Worm (Caenorhabditis elegans) whole organism, midembryonic: Measurements from ENCODE around the gene snu-13.

Experiments
- T22C8.4 ChIP-seq: fragments of 200-800 bp; sonication (Bioruptor generic); IDR thresholded peaks from 2 replicates; pipeline ENCODE4 v1.3.6; 2022; ENCODE audit warnings: missing genetic modification characterization, missing compliant biosample characterization
- cog-1 ChIP-seq: sonication (generic microtip); optimal IDR thresholded peaks from 2 replicates; lab custom pipeline; 2016; ENCODE audit warnings: missing genetic modification characterization, missing compliant biosample characterization
- flt-1 ChIP-seq: fragments of 200-800 bp; sonication (Bioruptor generic); IDR thresholded peaks from 2 replicates; pipeline ENCODE4 v1.3.6; 2022; ENCODE audit warnings: missing genetic modification characterization, missing compliant biosample characterization
- med-1 ChIP-seq: sonication (generic microtip); optimal IDR thresholded peaks from 2 replicates; lab custom pipeline; 2017; ENCODE audit warnings: missing genetic modification characterization, mild to moderate bottlenecking, missing compliant biosample characterization, antibody characterized with exemption, missing genetic modification reagents; ENCODE audit not compliant: insufficient read depth
- ref-1 ChIP-seq: fragments of 200-800 bp; sonication (Bioruptor generic); conservative IDR thresholded peaks from 2 replicates; pipeline ENCODE4 v1.3.6; 2022; ENCODE audit warnings: missing genetic modification reagents, missing genetic modification characterization, missing compliant biosample characterization
- tab-1 ChIP-seq: fragments of 200-800 bp; sonication (Bioruptor generic); IDR thresholded peaks from 2 replicates; pipeline ENCODE4 v1.3.6; 2022; ENCODE audit warnings: missing genetic modification characterization, missing compliant biosample characterization
- ztf-23 ChIP-seq: fragments of 200-800 bp; sonication (Bioruptor generic); IDR thresholded peaks from 2 replicates; pipeline ENCODE4 v1.3.6; 2022; ENCODE audit warnings: missing genetic modification reagents, missing genetic modification characterization, missing compliant biosample characterization
- ztf-29 ChIP-seq: fragments of 200-800 bp; sonication (Bioruptor generic); IDR thresholded peaks from 2 replicates; pipeline ENCODE4 v1.3.6; 2022; ENCODE audit warnings: missing genetic modification reagents, missing genetic modification characterization, missing compliant biosample characterization

DNA sequence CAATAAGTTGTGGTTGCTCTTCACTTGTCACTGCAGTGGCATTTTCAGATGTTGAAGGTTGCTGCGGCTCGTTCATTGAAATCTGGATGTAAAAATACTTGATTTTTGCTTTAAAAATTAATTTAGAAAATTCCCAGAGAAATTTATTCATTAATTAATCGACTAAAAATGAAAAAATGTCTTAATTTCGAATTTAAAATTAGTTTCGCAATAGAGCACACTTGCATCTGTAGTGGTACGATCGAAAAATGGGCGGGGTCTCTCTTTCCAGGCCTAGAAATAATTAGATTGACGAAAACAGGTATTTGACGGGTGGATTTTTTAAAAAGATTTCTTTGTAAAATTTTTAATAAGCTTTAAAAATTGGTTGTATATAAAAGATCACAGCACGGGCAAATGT, 4.3 kb upstream of the snu-13 start, which contains the start of gene D2089.8:
- TF ChIP-seq flt-1 (no peak), ztf-29 (GFP tag; lab: Robert Waterston, UW) (no peak), ref-1 (no peak), cog-1 (no peak), ztf-23 (no peak), tab-1 (GFP tag; lab: Robert Waterston, UW) (no peak), med-1 (GFP tag; lab: Kevin White, UChicago) (no peak), T22C8.4 (GFP tag; lab: Robert Waterston, UW) (no peak)
